Worm (Caenorhabditis elegans): ENCODE measurements around the gene ttr-53.

DNA sequence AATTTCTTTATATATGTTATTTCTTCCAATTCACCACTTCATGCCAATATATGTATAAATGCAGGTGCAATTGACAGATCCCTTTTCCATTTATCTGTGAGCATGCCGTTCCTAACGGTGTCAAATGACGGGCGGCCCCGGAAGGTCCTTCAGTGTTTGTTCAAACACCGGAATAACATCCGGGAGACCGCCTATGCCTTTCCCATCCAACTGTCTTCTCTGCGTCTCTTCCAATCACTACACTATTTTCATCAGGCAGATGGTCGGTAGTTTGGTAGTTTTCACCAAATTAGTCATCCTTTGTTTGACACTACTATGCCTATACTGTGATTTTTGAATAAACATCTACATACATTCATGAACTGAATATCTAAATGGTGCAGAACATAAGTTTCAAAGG is 32.7 kb downstream of the ttr-53 start:
- TF ChIP-seq tab-1 (GFP tag; IDR thresholded peaks at IDR 0.05) (no peak), ztf-23 (GFP tag; IDR thresholded peaks at IDR 0.05) (no peak), flt-1 (GFP tag; IDR thresholded peaks at IDR 0.05) (0 out of 2 replicates have a peak, but pooled peaks have one; percentile 22), cog-1 (tag; optimal IDR thresholded peaks at IDR 0.05) (no peak), ztf-29 (GFP tag; IDR thresholded peaks at IDR 0.05) (no peak)

All from whole organism, midembryonic.